Worm (Caenorhabditis elegans): Measurements from ENCODE around the gene K06A9.2.

K06A9.2 gene

ce11 chrX:1543432-1543831, 7.3 kb downstream of the K06A9.2 start:
- peak; percentile 80 for TF ChIP-seq pqm-1 (tag; optimal IDR thresholded peaks at IDR 0.05)
- no peak for TF ChIP-seq ceh-16 (tag; optimal IDR thresholded peaks at IDR 0.05)
- TF ChIP-seq elt-2 (tag; optimal IDR thresholded peaks at IDR 0.05), result peak; percentile 63
- TF ChIP-seq lsy-12 (tag; optimal IDR thresholded peaks at IDR 0.05), result no peak

DNA sequence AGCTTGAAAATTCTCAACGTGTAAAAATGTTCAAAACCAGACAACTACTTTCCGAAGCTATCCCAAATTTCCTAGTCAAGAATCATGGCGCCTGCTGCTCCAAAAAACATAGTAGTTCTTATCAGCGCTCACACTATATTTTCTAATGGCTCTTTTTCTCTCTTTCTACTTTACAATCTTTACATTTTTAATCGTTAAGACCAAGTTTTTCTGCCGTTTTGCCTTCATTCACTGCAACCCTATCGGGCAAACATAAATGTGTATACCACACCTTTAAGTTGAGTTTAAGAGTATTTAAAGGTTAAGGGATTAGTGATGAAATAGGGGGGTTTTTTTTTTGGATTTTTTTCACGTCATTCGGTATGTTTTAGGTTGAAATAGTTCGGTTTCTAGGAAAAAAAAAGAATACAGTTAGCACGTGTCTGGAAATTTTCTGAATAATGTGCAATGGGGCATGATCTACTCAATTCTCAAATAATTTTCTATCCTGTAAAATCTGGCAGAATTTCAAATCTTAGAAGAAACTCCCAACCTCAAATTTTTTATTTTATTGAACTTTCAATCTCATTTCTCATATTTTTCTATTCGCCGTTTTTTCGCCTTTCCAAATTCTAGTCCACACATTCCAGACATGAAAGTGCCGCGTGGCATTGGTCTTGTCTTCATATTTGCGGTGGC, 10.9 kb downstream of the K06A9.2 start, which contains the start of gene K06A9.1:
TSS of gene K06A9.1 (plus strand) at position 628 of the 678 bp plus-strand sequence.
- no peak for TF ChIP-seq jun-1 (tag; optimal IDR thresholded peaks at IDR 0.05)
- TF ChIP-seq lin-39 (tag; optimal IDR thresholded peaks at IDR 0.05), result no peak
- TF ChIP-seq lin-15B (tag; optimal IDR thresholded peaks at IDR 0.05), result no peak
- no peak for TF ChIP-seq ztf-11 (tag; optimal IDR thresholded peaks at IDR 0.05)
- TF ChIP-seq pqm-1 (tag; optimal IDR thresholded peaks at IDR 0.05), result peak; percentile 37
- TF ChIP-seq snpc-4 (tag; optimal IDR thresholded peaks at IDR 0.05), result no peak
- no peak for TF ChIP-seq unc-39 (tag; optimal IDR thresholded peaks at IDR 0.05)
- TF ChIP-seq nhr-43 (tag; optimal IDR thresholded peaks at IDR 0.05; ENCODE audit: poor library complexity, severe bottlenecking), result no peak
- TF ChIP-seq lsy-12 (tag; optimal IDR thresholded peaks at IDR 0.05), result no peak
- TF ChIP-seq nhr-23 (tag; optimal IDR thresholded peaks at IDR 0.05), result no peak
- peak; percentile 52 for TF ChIP-seq elt-2 (tag; optimal IDR thresholded peaks at IDR 0.05)
- TF ChIP-seq ceh-28 (tag; optimal IDR thresholded peaks at IDR 0.05), result no peak
- TF ChIP-seq nhr-12 (tag; optimal IDR thresholded peaks at IDR 0.05), result no peak
- no peak for TF ChIP-seq ZK546.5 (tag; optimal IDR thresholded peaks at IDR 0.05)
- no peak for TF ChIP-seq skn-1 (tag; optimal IDR thresholded peaks at IDR 0.05)
- TF ChIP-seq elt-1 (tag; optimal IDR thresholded peaks at IDR 0.05), result no peak

DNA sequence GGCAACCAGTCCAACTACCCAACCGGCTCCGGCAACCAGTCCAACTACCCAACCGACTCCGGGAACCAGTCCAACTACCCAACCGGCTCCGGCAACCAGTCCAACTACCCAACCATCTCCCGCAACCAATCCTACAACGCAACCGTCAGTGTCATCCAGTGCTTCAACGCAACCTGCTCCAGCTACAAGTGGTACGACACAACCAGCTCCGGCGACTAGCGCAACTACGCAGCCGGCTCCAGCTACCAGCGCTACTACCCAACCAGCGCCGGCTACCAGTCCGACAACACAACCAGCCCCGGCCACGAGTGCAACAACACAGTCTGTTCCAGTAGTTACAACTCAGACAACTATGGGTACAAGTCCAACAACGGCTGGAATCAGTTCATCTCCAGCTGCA, 12.9 kb downstream of the K06A9.2 start:
- TF ChIP-seq unc-62 (GFP tag; optimal IDR thresholded peaks at IDR 0.05) (no peak), lin-39 (tag; optimal IDR thresholded peaks at IDR 0.05) (no peak), ZK546.5 (tag; optimal IDR thresholded peaks at IDR 0.05) (no peak), daf-12 (tag; optimal IDR thresholded peaks at IDR 0.05) (no peak), nhr-25 (tag; optimal IDR thresholded peaks at IDR 0.05) (no peak), zag-1 (tag; optimal IDR thresholded peaks at IDR 0.05) (no peak), pha-4 (tag; optimal IDR thresholded peaks at IDR 0.05) (no peak), skn-1 (tag; optimal IDR thresholded peaks at IDR 0.05) (no peak), hmg-11 (tag; optimal IDR thresholded peaks at IDR 0.05) (no peak), ama-1 (optimal IDR thresholded peaks at IDR 0.05) (no peak), fos-1 (tag; optimal IDR thresholded peaks at IDR 0.05) (no peak), nhr-67 (tag; optimal IDR thresholded peaks at IDR 0.05) (no peak), ceh-82 (tag; optimal IDR thresholded peaks at IDR 0.05) (no peak)

DNA sequence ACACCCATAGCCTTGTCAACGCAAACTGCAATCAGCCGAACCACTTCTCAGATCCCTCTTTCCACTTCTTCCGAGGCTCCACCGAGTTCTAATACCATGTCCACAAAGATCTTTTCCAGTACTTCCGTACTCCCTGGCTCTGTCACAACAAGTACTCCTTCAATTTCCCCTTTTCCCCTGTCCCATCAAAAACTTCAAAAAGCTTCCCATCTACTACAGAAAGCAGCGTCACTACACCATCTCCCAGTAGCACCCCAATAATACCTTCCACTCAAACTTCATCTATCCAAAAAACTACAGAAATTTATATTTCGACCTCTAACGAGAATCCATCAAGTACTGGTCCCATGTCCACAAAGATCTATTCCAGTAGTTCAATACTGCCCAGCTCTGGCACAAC, 20.8 kb downstream of the K06A9.2 start:
- TF ChIP-seq ceh-82 (tag; optimal IDR thresholded peaks at IDR 0.05), result no peak
- no peak for TF ChIP-seq ZK546.5 (tag; optimal IDR thresholded peaks at IDR 0.05)
- TF ChIP-seq skn-1 (tag; optimal IDR thresholded peaks at IDR 0.05), result no peak
- no peak for TF ChIP-seq elt-2 (tag; optimal IDR thresholded peaks at IDR 0.05)
- TF ChIP-seq pha-4 (tag; optimal IDR thresholded peaks at IDR 0.05), result no peak
- no peak for TF ChIP-seq unc-39 (tag; optimal IDR thresholded peaks at IDR 0.05)
- TF ChIP-seq ceh-28 (tag; optimal IDR thresholded peaks at IDR 0.05), result no peak
- no peak for TF ChIP-seq nhr-43 (tag; optimal IDR thresholded peaks at IDR 0.05; ENCODE audit: poor library complexity, severe bottlenecking)
- TF ChIP-seq mdl-1 (tag; optimal IDR thresholded peaks at IDR 0.05), result no peak
- TF ChIP-seq elt-1 (tag; optimal IDR thresholded peaks at IDR 0.05), result no peak
- TF ChIP-seq lin-15B (tag; optimal IDR thresholded peaks at IDR 0.05), result no peak

- TF ChIP-seq ztf-4 (tag; optimal IDR thresholded peaks at IDR 0.05), result no peak
- TF ChIP-seq pqm-1 (tag; optimal IDR thresholded peaks at IDR 0.05), result no peak
- TF ChIP-seq zag-1 (tag; optimal IDR thresholded peaks at IDR 0.05), result no peak
- TF ChIP-seq ceh-28 (tag; optimal IDR thresholded peaks at IDR 0.05), result no peak
- TF ChIP-seq sea-2 (GFP tag; optimal IDR thresholded peaks at IDR 0.05), result no peak
- TF ChIP-seq nhr-12 (tag; optimal IDR thresholded peaks at IDR 0.05), result no peak
- TF ChIP-seq mdl-1 (tag; optimal IDR thresholded peaks at IDR 0.05), result no peak
- TF ChIP-seq nhr-23 (tag; optimal IDR thresholded peaks at IDR 0.05), result no peak
- no peak for TF ChIP-seq nhr-237 (tag; optimal IDR thresholded peaks at IDR 0.05)
- TF ChIP-seq elt-3 (tag; optimal IDR thresholded peaks at IDR 0.05), result no peak
- TF ChIP-seq unc-62 (GFP tag; optimal IDR thresholded peaks at IDR 0.05), result no peak
- TF ChIP-seq tbx-2 (tag; optimal IDR thresholded peaks at IDR 0.05), result no peak
- no peak for TF ChIP-seq nfya-1 (tag; optimal IDR thresholded peaks at IDR 0.05; ENCODE audit: insufficient read depth)
- TF ChIP-seq elt-2 (tag; optimal IDR thresholded peaks at IDR 0.05), result no peak
- no peak for TF ChIP-seq nhr-67 (tag; optimal IDR thresholded peaks at IDR 0.05)
- no peak for TF ChIP-seq ama-1 (optimal IDR thresholded peaks at IDR 0.05)
- TF ChIP-seq nhr-77 (tag; optimal IDR thresholded peaks at IDR 0.05), result no peak
Observed at ce11 chrX:1568377-1568776, 32.2 kb downstream of the K06A9.2 start, which contains the start of gene H02F09.3. H02F09.3 (plus strand) TSS chrX:1568677.
